Worm (Caenorhabditis elegans): ENCODE measurements around the gene R148.4.
A peak's percentile ranks its signal among the peaks of the same experiment; 100 is the strongest.

DNA sequence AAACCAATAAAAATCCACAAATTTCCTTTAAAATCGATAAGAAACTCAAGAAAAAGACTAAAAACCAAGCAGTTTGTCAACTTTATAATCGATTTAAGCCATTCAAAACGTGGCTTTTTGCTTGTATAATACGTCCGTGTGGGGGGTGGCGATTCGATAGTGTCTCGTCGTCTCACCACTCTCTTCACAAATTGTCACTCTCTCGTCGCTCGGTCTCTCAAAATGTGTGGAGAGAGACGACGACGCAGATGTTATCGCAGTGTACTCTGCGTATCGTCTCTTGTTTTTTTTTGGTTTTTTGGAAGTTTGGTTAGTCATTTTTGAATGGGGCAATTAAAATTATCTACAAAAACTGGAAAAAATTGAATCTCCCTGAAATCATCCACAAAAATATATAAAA is 43.8 kb upstream of the R148.4 start:
- TF ChIP-seq sptf-1 (tag; optimal IDR thresholded peaks at IDR 0.05) (no peak), ceh-8 (GFP tag; optimal IDR thresholded peaks at IDR 0.05) (no peak), nhr-76 (tag; optimal IDR thresholded peaks at IDR 0.05) (no peak), mdl-1 (tag; optimal IDR thresholded peaks at IDR 0.05) (peak in 1 of 2 experiments; percentile 14), tbx-2 (tag; optimal IDR thresholded peaks at IDR 0.05) (no peak), skn-1 (tag; optimal IDR thresholded peaks at IDR 0.05) (no peak), nhr-84 (tag; optimal IDR thresholded peaks at IDR 0.05) (no peak), unc-62 (GFP tag; optimal IDR thresholded peaks at IDR 0.05) (no peak), vab-15 (tag; optimal IDR thresholded peaks at IDR 0.05) (no peak), aha-1 (tag; optimal IDR thresholded peaks at IDR 0.05) (no peak), nhr-12 (tag; optimal IDR thresholded peaks at IDR 0.05) (no peak), egl-27 (tag; optimal IDR thresholded peaks at IDR 0.05) (no peak)
